Fruit fly (Drosophila melanogaster) whole organism, adult: ENCODE measurements around the gene CG6356.

ENCODE experiments used
- CG11617 ChIP-seq: fragments of 200-800 bp; sonication (Bioruptor generic); optimal IDR thresholded peaks from 2 replicates; lab custom pipeline; 2017; ENCODE audit warnings: mild to moderate bottlenecking, missing biosample characterization, missing genetic modification reagents, missing genetic modification characterization
- CG12768 ChIP-seq: fragments of 200-800 bp; sonication (Bioruptor generic); optimal IDR thresholded peaks from 2 replicates; lab custom pipeline; 2017; ENCODE audit warnings: missing biosample characterization, missing genetic modification characterization, mild to moderate bottlenecking, moderate library complexity, missing genetic modification reagents
- CG14711 ChIP-seq: fragments of 200-800 bp; sonication (Bioruptor generic); optimal IDR thresholded peaks from 2 replicates; lab custom pipeline; 2018; ENCODE audit warnings: missing biosample characterization, mild to moderate bottlenecking, missing genetic modification characterization, moderate library complexity
- CG1620 ChIP-seq: fragments of 200-800 bp; sonication (Bioruptor generic); optimal IDR thresholded peaks from 2 replicates; lab custom pipeline; 2016; ENCODE audit warnings: missing biosample characterization, missing genetic modification characterization
- CG33017 ChIP-seq: fragments of 200-800 bp; sonication (Bioruptor generic); optimal IDR thresholded peaks from 2 replicates; lab custom pipeline; 2018; ENCODE audit warnings: missing biosample characterization, mild to moderate bottlenecking, missing genetic modification characterization, moderate library complexity
- CG5204 ChIP-seq: fragments of 200-800 bp; sonication (Bioruptor generic); optimal IDR thresholded peaks from 2 replicates; lab custom pipeline; 2016; ENCODE audit warnings: missing biosample characterization, missing genetic modification characterization
- CG7045 ChIP-seq: fragments of 200-800 bp; sonication (Bioruptor generic); optimal IDR thresholded peaks from 2 replicates; lab custom pipeline; 2017; ENCODE audit warnings: missing biosample characterization, mild to moderate bottlenecking, missing genetic modification characterization
- CG7101 ChIP-seq: fragments of 200-800 bp; sonication (Bioruptor generic); optimal IDR thresholded peaks from 2 replicates; lab custom pipeline; 2018; ENCODE audit warnings: missing biosample characterization, mild to moderate bottlenecking, missing genetic modification characterization, moderate library complexity
- Clk ChIP-seq: fragments of 200-800 bp; sonication (Bioruptor generic); optimal IDR thresholded peaks from 2 replicates; lab custom pipeline; 2017; ENCODE audit warnings: missing biosample characterization, missing genetic modification characterization
- Crg-1 ChIP-seq: fragments of 200-800 bp; sonication (Bioruptor generic); optimal IDR thresholded peaks from 2 replicates; lab custom pipeline; 2016; ENCODE audit warnings: missing biosample characterization, missing genetic modification characterization
- Hr96 ChIP-seq: fragments of 200-800 bp; sonication (Bioruptor generic); optimal IDR thresholded peaks from 2 replicates; lab custom pipeline; 2016; ENCODE audit warnings: missing biosample characterization, missing genetic modification characterization
- Mnt ChIP-seq: fragments of 200-800 bp; sonication (Bioruptor generic); optimal IDR thresholded peaks from 2 replicates; lab custom pipeline; 2016; ENCODE audit warnings: missing biosample characterization, mild to moderate bottlenecking, missing genetic modification characterization
- bab1 ChIP-seq: fragments of 200-800 bp; sonication (Bioruptor generic); optimal IDR thresholded peaks from 3 replicates; lab custom pipeline; 2019; ENCODE audit warnings: missing biosample characterization, mild to moderate bottlenecking, missing genetic modification characterization, moderate library complexity
- cic ChIP-seq: fragments of 200-800 bp; sonication (Bioruptor generic); optimal IDR thresholded peaks from 2 replicates; lab custom pipeline; 2017; ENCODE audit warnings: missing biosample characterization, mild to moderate bottlenecking, missing genetic modification characterization, moderate library complexity
- cnc ChIP-seq, 2 experiments: fragments of >200 bp; optimal IDR thresholded peaks; 2 replicates each; lab custom pipeline; 2017
- kay ChIP-seq: fragments of 200-800 bp; sonication (Bioruptor generic); peaks from one replicate; lab custom pipeline; 2016; ENCODE audit warnings: missing biosample characterization, missing genetic modification characterization, borderline replicate concordance
- ovo ChIP-seq: fragments of 200-800 bp; sonication (Bioruptor generic); optimal IDR thresholded peaks from 2 replicates; lab custom pipeline; 2016; ENCODE audit warnings: missing biosample characterization, missing genetic modification characterization
- pad ChIP-seq: fragments of 200-800 bp; sonication (Bioruptor generic); optimal IDR thresholded peaks from 3 replicates; lab custom pipeline; 2017; ENCODE audit warnings: missing biosample characterization, missing genetic modification characterization, mild to moderate bottlenecking, moderate library complexity, missing genetic modification reagents
- tj ChIP-seq: fragments of 200-800 bp; sonication (Bioruptor generic); optimal IDR thresholded peaks from 3 replicates; lab custom pipeline; 2017; ENCODE audit warnings: missing biosample characterization, mild to moderate bottlenecking, missing genetic modification characterization, moderate library complexity
- toe ChIP-seq: fragments of 200-800 bp; sonication (Bioruptor generic); optimal IDR thresholded peaks from 2 replicates; lab custom pipeline; 2016; ENCODE audit warnings: missing biosample characterization, missing genetic modification characterization

Gene CG6356

dm6 chr3R:24278738-24279137 lies 5.0 kb upstream of the CG6356 start:
- TF ChIP-seq CG5204 (GFP tag; lab: Kevin White, UChicago) (no peak), bab1 (GFP tag; lab: Kevin White, UChicago) (no peak), cnc (optimal IDR thresholded peaks at IDR 0.05; lab: Kevin White, UChicago) (no peak), kay (GFP tag; lab: Kevin White, UChicago) (peak; percentile 71), CG1620 (GFP tag; lab: Kevin White, UChicago) (no peak), CG11617 (GFP tag; lab: Kevin White, UChicago) (no peak), CG14711 (tag; lab: Kevin White, UChicago) (no peak), CG12768 (GFP tag; lab: Kevin White, UChicago) (no peak), Hr96 (GFP tag; lab: Kevin White, UChicago) (no peak), CG7045 (GFP tag; lab: Kevin White, UChicago) (peak; percentile 33), cic (GFP tag; lab: Kevin White, UChicago) (peak; percentile 48), Clk (GFP tag; lab: Kevin White, UChicago) (no peak), Crg-1 (GFP tag; lab: Kevin White, UChicago) (no peak), CG7101 (tag; lab: Kevin White, UChicago) (no peak), pad (no peak), toe (GFP tag; lab: Kevin White, UChicago) (no peak), tj (GFP tag; lab: Kevin White, UChicago) (no peak), ovo (GFP tag; lab: Kevin White, UChicago) (no peak), CG33017 (tag; lab: Kevin White, UChicago) (peak; percentile 60), Mnt (GFP tag; lab: Kevin White, UChicago) (no peak)

- no peak for TF ChIP-seq CG1620 (GFP tag; lab: Kevin White, UChicago)
- no peak for TF ChIP-seq CG7101 (tag; lab: Kevin White, UChicago)
Measured at dm6 chr3R:24279291-24279690, 4.5 kb upstream of the CG6356 start, which contains the start of gene shps. Gene shps, plus strand, starts transcription at chr3R:24279572.

DNA sequence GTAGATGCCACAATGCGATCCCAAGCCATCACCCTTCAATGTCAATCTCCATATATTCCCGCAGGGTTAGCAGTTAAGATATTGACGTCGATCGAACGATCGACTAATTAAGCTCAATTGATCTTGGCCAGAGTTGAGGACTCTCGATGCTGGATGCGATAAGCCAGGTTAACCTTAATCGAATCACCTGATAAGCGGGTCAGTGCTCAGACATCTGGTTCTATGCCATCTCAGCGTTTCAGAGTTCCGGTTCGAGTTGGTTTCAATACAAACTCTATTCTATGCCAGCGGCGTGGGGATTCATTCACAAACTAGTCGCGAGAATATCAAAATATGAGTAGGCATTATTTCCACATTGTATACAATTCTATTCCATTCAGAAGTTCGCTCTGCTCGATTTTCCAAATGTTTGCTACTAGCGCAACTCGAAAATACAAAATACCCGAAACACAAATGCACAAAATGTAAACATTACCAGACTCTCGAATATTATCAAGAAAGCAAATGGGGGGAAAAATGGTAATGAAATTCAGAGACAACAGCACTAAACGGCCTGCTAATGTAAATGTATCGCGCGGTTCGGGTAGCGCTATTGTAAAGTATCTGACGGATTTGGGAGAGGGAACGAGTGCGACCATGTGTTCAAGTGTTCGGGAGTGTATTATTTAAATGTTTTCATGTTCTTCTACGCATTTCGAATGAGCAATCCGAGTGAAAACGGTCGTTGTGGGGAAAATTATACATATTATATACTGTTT lies 1.0 kb upstream of the CG6356 start:
- TF ChIP-seq Crg-1 (GFP tag; lab: Kevin White, UChicago): no peak
- no peak for TF ChIP-seq toe (GFP tag; lab: Kevin White, UChicago)
- no peak for TF ChIP-seq Mnt (GFP tag; lab: Kevin White, UChicago)
- no peak for TF ChIP-seq CG33017 (tag; lab: Kevin White, UChicago)
- no peak for TF ChIP-seq ovo (GFP tag; lab: Kevin White, UChicago)
- TF ChIP-seq pad: no peak
- no peak for TF ChIP-seq bab1 (GFP tag; lab: Kevin White, UChicago)
- TF ChIP-seq cnc (optimal IDR thresholded peaks at IDR 0.05; lab: Kevin White, UChicago): no peak
- no peak for TF ChIP-seq tj (GFP tag; lab: Kevin White, UChicago)
- TF ChIP-seq CG7101 (tag; lab: Kevin White, UChicago): no peak
- TF ChIP-seq CG12768 (GFP tag; lab: Kevin White, UChicago): no peak
- no peak for TF ChIP-seq kay (GFP tag; lab: Kevin White, UChicago)
- TF ChIP-seq cic (GFP tag; lab: Kevin White, UChicago): no peak
- TF ChIP-seq CG1620 (GFP tag; lab: Kevin White, UChicago): no peak
- TF ChIP-seq CG7045 (GFP tag; lab: Kevin White, UChicago): no peak
- TF ChIP-seq CG11617 (GFP tag; lab: Kevin White, UChicago): no peak
- TF ChIP-seq Clk (GFP tag; lab: Kevin White, UChicago): no peak

DNA sequence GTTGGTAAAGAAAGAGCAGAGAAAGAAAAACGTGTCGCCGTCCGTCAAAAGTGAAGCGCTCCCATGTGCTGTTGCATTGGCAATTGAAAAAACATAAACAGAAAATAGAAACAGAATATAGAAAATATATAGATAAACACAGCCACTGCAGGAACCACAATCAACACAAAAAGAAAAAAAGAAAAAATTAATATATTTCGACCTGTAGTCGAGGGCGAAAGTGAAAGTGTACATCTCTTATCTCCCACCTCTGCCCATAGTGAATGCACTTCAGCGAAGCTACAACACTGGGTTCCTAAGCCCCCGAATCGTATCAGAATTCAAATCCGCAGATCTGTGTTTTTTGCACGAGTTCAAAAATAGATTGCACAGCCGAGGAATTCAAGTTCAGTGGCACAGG lies 409 bp downstream of the CG6356 start:
- no peak for TF ChIP-seq CG33017 (tag; lab: Kevin White, UChicago)
- TF ChIP-seq bab1 (GFP tag; lab: Kevin White, UChicago): no peak
- no peak for TF ChIP-seq ovo (GFP tag; lab: Kevin White, UChicago)

DNA sequence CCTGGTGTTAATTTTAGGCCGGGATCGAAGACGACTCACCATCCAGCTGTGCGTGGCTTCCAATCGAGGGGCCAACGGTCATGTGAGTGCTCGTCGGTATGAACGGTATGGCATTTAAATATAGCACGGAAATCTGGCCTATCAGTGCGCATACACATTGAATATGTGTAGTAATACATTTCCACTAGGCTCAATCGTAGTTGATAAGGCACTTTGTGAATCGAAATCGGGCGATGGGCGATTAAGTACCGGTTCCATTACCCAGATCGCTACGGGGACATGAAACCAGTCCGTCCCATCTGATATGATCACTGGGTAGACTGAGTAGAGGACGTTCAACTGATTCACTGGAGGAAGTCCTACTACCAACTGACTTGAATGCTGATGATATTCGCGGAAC lies 1.7 kb downstream of the CG6356 start:
- TF ChIP-seq ovo (GFP tag; lab: Kevin White, UChicago) (no peak), cic (GFP tag; lab: Kevin White, UChicago) (peak; percentile 52)

DNA sequence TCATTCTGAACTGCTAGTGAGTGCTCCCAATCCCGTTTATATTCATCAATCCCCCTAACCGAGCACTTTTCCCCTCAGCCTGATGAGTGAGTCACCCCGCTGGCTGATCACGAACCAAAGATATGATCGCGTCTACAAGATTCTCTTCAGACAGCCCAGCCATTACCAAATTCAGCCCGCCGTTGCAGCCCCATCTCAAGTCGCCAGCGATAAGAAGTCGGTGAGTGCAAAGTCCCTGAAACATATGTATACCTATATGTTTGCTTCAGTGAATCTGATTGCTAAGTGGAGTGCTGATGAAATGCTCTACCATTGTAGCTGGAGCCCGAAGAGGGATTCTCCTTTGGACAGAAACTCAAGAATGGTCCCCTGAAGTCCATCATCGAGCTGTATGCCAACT lies 3.4 kb downstream of the CG6356 start:
- TF ChIP-seq CG11617 (GFP tag; lab: Kevin White, UChicago) (no peak), CG14711 (tag; lab: Kevin White, UChicago) (no peak), toe (GFP tag; lab: Kevin White, UChicago) (no peak), Clk (GFP tag; lab: Kevin White, UChicago) (no peak), Crg-1 (GFP tag; lab: Kevin White, UChicago) (no peak), Mnt (GFP tag; lab: Kevin White, UChicago) (no peak), ovo (GFP tag; lab: Kevin White, UChicago) (no peak), cnc (optimal IDR thresholded peaks at IDR 0.05; lab: Kevin White, UChicago) (no peak), CG7045 (GFP tag; lab: Kevin White, UChicago) (no peak), cic (GFP tag; lab: Kevin White, UChicago) (no peak), CG12768 (GFP tag; lab: Kevin White, UChicago) (no peak), CG7101 (tag; lab: Kevin White, UChicago) (no peak), kay (GFP tag; lab: Kevin White, UChicago) (no peak), Hr96 (GFP tag; lab: Kevin White, UChicago) (no peak), pad (no peak)
